Worm (Caenorhabditis elegans) whole organism, early embryonic: ENCODE measurements around the gene cut-4.

Experiments used
- B0310.2 ChIP-seq: sonication (generic microtip); optimal IDR thresholded peaks from 2 replicates; lab custom pipeline; 2016; ENCODE audit warnings: mild to moderate bottlenecking, missing genetic modification characterization, missing compliant biosample characterization
- F13C5.2 ChIP-seq: sonication (generic microtip); optimal IDR thresholded peaks from 2 replicates; lab custom pipeline; 2017; ENCODE audit warnings: mild to moderate bottlenecking, missing genetic modification characterization, inconsistent platforms, missing compliant biosample characterization
- aly-1 ChIP-seq: sonication (generic microtip); optimal IDR thresholded peaks from 2 replicates; lab custom pipeline; 2016; ENCODE audit warnings: missing genetic modification characterization, missing compliant biosample characterization
- ama-1 ChIP-seq: fragments of 150-350 bp; optimal IDR thresholded peaks from 2 replicates; lab custom pipeline; 2014
- ceh-13 ChIP-seq: fragments of 200-800 bp; sonication (Bioruptor generic); optimal IDR thresholded peaks from 2 replicates; lab custom pipeline; 2018; ENCODE audit warnings: mild to moderate bottlenecking, missing genetic modification characterization, missing compliant biosample characterization
- ceh-36 ChIP-seq: sonication (generic microtip); optimal IDR thresholded peaks from 2 replicates; lab custom pipeline; 2016; ENCODE audit warnings: missing genetic modification characterization, inconsistent platforms, missing compliant biosample characterization
- ets-7 ChIP-seq: sonication (generic microtip); optimal IDR thresholded peaks from 2 replicates; lab custom pipeline; 2016; ENCODE audit warnings: missing genotype, missing genetic modification characterization, missing compliant biosample characterization
- flt-1 ChIP-seq: fragments of 200-800 bp; sonication (Bioruptor generic); IDR thresholded peaks from 2 replicates; pipeline ENCODE4 v1.3.6; 2022; ENCODE audit warnings: missing genetic modification characterization, missing compliant biosample characterization
- hmbx-1 ChIP-seq: sonication (generic microtip); optimal IDR thresholded peaks from 2 replicates; lab custom pipeline; 2016; ENCODE audit warnings: mild to moderate bottlenecking, missing genetic modification characterization, missing compliant biosample characterization
- hmg-4 ChIP-seq: fragments of 200-800 bp; sonication (Bioruptor generic); optimal IDR thresholded peaks from 2 replicates; lab custom pipeline; 2018; ENCODE audit warnings: mild to moderate bottlenecking, missing genetic modification characterization, missing compliant biosample characterization
- hnd-1 ChIP-seq: sonication (generic microtip); optimal IDR thresholded peaks from 2 replicates; lab custom pipeline; 2016; ENCODE audit warnings: missing genetic modification characterization, missing compliant biosample characterization
- pes-1 ChIP-seq: fragments of 200-800 bp; sonication (Bioruptor generic); IDR thresholded peaks from 2 replicates; pipeline ENCODE4 v1.3.6; 2022; ENCODE audit warnings: missing genetic modification reagents, missing genetic modification characterization, missing compliant biosample characterization
- scrt-1 ChIP-seq: fragments of 200-800 bp; sonication (Bioruptor generic); IDR thresholded peaks from 2 replicates; pipeline ENCODE4 v1.3.6; 2022; ENCODE audit warnings: missing genetic modification characterization, missing compliant biosample characterization
- sea-1 ChIP-seq: fragments of 200-800 bp; sonication (Bioruptor generic); conservative IDR thresholded peaks from 2 replicates; pipeline ENCODE4 v1.3.6; 2022; ENCODE audit warnings: missing genetic modification characterization, missing compliant biosample characterization
- tbx-11 ChIP-seq: fragments of 200-800 bp; sonication (Bioruptor generic); IDR thresholded peaks from 2 replicates; pipeline ENCODE4 v1.3.6; 2022; ENCODE audit warnings: missing genetic modification characterization, missing compliant biosample characterization
- tbx-37 ChIP-seq: fragments of 200-800 bp; sonication (Bioruptor generic); conservative IDR thresholded peaks from 2 replicates; pipeline ENCODE4 v1.3.6; 2022; ENCODE audit warnings: missing genetic modification reagents, missing genetic modification characterization, missing compliant biosample characterization
- tra-4 ChIP-seq: sonication (generic microtip); optimal IDR thresholded peaks from 2 replicates; lab custom pipeline; 2017; ENCODE audit warnings: missing genetic modification characterization, missing compliant biosample characterization

cut-4 gene

DNA sequence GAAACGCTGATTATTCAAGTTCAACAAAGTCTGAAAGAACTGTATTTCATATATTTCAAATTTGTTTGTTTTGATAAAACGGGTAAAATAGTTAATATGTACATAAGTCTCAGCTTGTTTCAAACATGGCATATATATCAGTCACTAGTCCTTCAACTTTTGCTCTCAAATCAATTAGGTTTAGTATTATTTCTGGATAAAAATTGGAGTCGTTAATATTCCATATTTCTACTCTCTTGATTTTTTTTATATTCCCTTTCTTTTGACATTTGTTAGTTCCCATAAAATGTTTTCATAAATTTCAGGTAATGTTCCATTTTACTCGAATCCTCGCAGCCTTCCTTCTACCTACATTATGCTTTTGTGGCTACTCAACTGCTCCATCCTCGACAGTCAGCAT lies at the start of gene cut-4:
cut-4 (plus strand) TSS at position 301 of the 400 bp plus-strand sequence.
- TF ChIP-seq tbx-11 (GFP tag; lab: Robert Waterston, UW): no peak
- TF ChIP-seq ceh-13: no peak
- TF ChIP-seq hmg-4 (GFP tag; lab: Kevin White, UChicago): no peak
- TF ChIP-seq scrt-1: no peak
- no peak for TF ChIP-seq B0310.2 (tag; lab: Kevin White, UChicago)
- TF ChIP-seq tbx-37 (GFP tag; lab: Robert Waterston, UW): no peak
- no peak for TF ChIP-seq tra-4
- no peak for TF ChIP-seq F13C5.2 (tag; lab: Kevin White, UChicago)
- TF ChIP-seq pes-1 (GFP tag; lab: Robert Waterston, UW): no peak
- TF ChIP-seq sea-1 (GFP tag; lab: Robert Waterston, UW): no peak
- TF ChIP-seq ets-7 (tag; lab: Kevin White, UChicago): no peak
- no peak for TF ChIP-seq hmbx-1 (tag; lab: Kevin White, UChicago)

DNA sequence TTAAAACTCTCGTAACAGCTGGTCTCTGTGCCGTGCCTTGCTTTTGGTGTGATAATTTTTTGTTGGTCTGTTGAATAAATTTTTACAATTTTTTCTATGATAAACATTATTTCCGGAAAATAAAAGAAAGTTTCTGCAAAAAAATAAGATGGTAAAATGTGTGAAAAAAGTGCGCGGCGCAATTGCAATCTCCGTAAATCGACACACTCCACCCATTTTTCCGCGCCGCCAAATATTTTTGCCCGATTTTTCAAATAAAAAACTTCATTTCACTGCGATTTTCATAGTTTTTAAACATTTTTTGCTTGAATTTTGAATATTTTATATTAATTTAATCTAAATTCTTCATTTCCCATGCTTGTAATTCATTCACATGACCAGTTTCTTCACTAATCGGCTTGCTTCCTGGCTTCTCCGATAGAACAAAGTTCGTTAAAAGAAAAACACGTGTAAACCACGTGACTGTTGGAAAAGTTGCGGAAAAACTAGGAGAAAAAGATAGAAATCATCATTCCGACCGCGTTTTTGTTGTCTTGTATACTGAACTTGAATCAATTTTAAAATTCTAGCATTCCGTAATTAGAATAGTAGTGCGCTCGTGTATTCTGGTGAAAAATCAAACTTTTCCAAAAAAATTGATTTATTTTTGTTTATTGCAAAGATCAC lies 47.8 kb upstream of the cut-4 start:
- TF ChIP-seq pes-1 (GFP tag; lab: Robert Waterston, UW) (peak; percentile 76), ama-1 (lab: Kevin White, UChicago) (no peak), B0310.2 (tag; lab: Kevin White, UChicago) (peak; percentile 61), tbx-37 (GFP tag; lab: Robert Waterston, UW) (no peak), tra-4 (no peak), hmbx-1 (tag; lab: Kevin White, UChicago) (peak; percentile 51), tbx-11 (GFP tag; lab: Robert Waterston, UW) (peak; percentile 72), hnd-1 (peak; percentile 31), ceh-13 (peak; percentile 47), aly-1 (no peak), ets-7 (tag; lab: Kevin White, UChicago) (no peak), flt-1 (GFP tag; lab: Robert Waterston, UW) (peak; percentile 50; the same call in 1 of the 2 replicates), F13C5.2 (tag; lab: Kevin White, UChicago) (peak; percentile 91), sea-1 (GFP tag; lab: Robert Waterston, UW) (peak; percentile 74; the same call in 1 of the 2 replicates), hmg-4 (GFP tag; lab: Kevin White, UChicago) (peak; percentile 20), ceh-36 (peak; percentile 20), scrt-1 (0 out of 2 replicates have a peak, but pooled peaks have one; percentile 25)

- no peak for TF ChIP-seq hmbx-1 (tag; lab: Kevin White, UChicago)
- no peak for TF ChIP-seq tra-4
- TF ChIP-seq tbx-11 (GFP tag; lab: Robert Waterston, UW): no peak
- TF ChIP-seq ets-7 (tag; lab: Kevin White, UChicago): no peak
- no peak for TF ChIP-seq ceh-36
- no peak for TF ChIP-seq scrt-1
- TF ChIP-seq aly-1: no peak
- no peak for TF ChIP-seq B0310.2 (tag; lab: Kevin White, UChicago)
- TF ChIP-seq flt-1 (GFP tag; lab: Robert Waterston, UW): no peak
- TF ChIP-seq hmg-4 (GFP tag; lab: Kevin White, UChicago): no peak
- TF ChIP-seq hnd-1: no peak
- TF ChIP-seq F13C5.2 (tag; lab: Kevin White, UChicago): no peak
- TF ChIP-seq tbx-37 (GFP tag; lab: Robert Waterston, UW): no peak
- TF ChIP-seq sea-1 (GFP tag; lab: Robert Waterston, UW): no peak
- TF ChIP-seq ama-1 (lab: Kevin White, UChicago): no peak
- TF ChIP-seq pes-1 (GFP tag; lab: Robert Waterston, UW): no peak
Measured at ce11 chrII:10389038-10389437, 46.9 kb upstream of the cut-4 start.

ce11 chrII:10389776-10390175 lies 46.2 kb upstream of the cut-4 start:
- TF ChIP-seq tra-4 (no peak), hnd-1 (no peak), tbx-37 (GFP tag; lab: Robert Waterston, UW) (no peak), hmbx-1 (tag; lab: Kevin White, UChicago) (no peak), flt-1 (GFP tag; lab: Robert Waterston, UW) (no peak), ama-1 (lab: Kevin White, UChicago) (no peak), ceh-13 (no peak), ets-7 (tag; lab: Kevin White, UChicago) (no peak)

DNA sequence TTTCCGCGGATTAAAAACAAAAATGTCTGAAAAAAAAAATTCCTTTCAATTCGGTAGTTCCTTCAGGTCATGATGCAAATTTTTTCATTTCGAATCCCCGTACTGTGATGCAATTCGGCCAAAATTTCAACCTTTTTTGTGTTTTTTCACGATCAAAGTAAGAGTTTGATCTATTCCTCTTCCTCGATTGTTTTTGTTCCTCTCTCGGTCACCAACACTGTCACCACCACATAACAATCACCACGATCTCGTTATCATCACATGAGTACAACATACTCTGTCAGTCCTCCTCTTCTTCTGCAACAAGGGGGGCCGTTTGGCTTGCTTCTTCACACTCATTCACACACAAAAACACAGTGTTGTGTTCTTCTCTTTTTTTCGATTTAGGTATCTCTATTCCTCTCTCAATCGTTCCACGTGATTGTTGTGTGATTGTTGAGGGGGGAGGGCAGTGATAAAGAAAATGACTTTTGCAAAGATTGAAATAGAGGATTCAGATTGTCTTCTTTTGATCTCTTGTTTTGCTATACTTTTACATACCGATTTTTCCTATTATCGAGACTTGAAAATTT lies 45.6 kb upstream of the cut-4 start:
- no peak for TF ChIP-seq F13C5.2 (tag; lab: Kevin White, UChicago)
- no peak for TF ChIP-seq ama-1 (lab: Kevin White, UChicago)
- TF ChIP-seq pes-1 (GFP tag; lab: Robert Waterston, UW): no peak
- TF ChIP-seq hmbx-1 (tag; lab: Kevin White, UChicago): no peak
- TF ChIP-seq hnd-1: no peak

DNA sequence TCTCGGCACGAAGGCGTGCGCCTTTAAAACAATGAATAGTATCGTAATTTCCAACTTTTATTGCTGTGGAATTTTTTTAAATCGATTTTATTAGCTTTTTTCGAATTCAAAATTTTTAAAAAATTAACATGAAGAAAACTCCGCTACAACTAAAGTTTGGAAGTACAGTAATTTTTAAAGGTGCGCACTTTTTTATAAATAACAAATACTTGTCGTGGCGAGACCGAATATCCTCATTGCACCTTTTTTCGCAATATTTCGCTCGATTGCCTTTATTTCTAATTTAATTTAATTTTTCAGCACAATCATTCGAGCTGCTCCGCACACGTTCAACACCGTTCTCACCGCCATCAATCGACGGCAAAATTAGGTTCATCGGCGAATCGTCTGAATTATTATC lies 45.1 kb upstream of the cut-4 start, which contains the start of the genes T09F3.2 and T09F3.7:
T09F3.2 (plus strand) TSS at position 301 of the 400 bp plus-strand sequence.
T09F3.7 (plus strand) TSS at position 315 of the 400 bp plus-strand sequence.
- no peak for TF ChIP-seq flt-1 (GFP tag; lab: Robert Waterston, UW)
- no peak for TF ChIP-seq tra-4
- no peak for TF ChIP-seq ceh-13
- TF ChIP-seq tbx-37 (GFP tag; lab: Robert Waterston, UW): no peak
- no peak for TF ChIP-seq scrt-1
- TF ChIP-seq sea-1 (GFP tag; lab: Robert Waterston, UW): no peak
- TF ChIP-seq pes-1 (GFP tag; lab: Robert Waterston, UW): no peak
- no peak for TF ChIP-seq aly-1
- TF ChIP-seq ama-1 (lab: Kevin White, UChicago): no peak
- no peak for TF ChIP-seq hnd-1
- TF ChIP-seq hmg-4 (GFP tag; lab: Kevin White, UChicago): no peak
- TF ChIP-seq hmbx-1 (tag; lab: Kevin White, UChicago): no peak
- no peak for TF ChIP-seq tbx-11 (GFP tag; lab: Robert Waterston, UW)
- no peak for TF ChIP-seq F13C5.2 (tag; lab: Kevin White, UChicago)
- no peak for TF ChIP-seq ets-7 (tag; lab: Kevin White, UChicago)
- TF ChIP-seq ceh-36: no peak
- no peak for TF ChIP-seq B0310.2 (tag; lab: Kevin White, UChicago)
